In genomic region chrX:6988082-6988481, dm6 we compare ENCODE assay signal across 3 fruit fly cellular contexts.
A peak's percentile ranks its signal among the peaks of the same experiment; 100 is the strongest.
TF ChIP-seq lines count a peak whose summit lies in the region.

No protein-coding gene starts in this region.

- TF ChIP-seq CTCF in whole organism, embryonic (GFP tag; optimal IDR thresholded peaks at IDR 0.05; lab: Kevin White, UChicago): no peak

TF ChIP-seq in whole organism, embryonic, 481 proteins besides CTCF, POLR2A, EP300 and RAD21:
- peak in 1 of 2 experiments; percentile 26 for TF ChIP-seq eve (GFP tag; optimal IDR thresholded peaks at IDR 0.05; lab: Kevin White, UChicago)
- TF ChIP-seq CG34376 (GFP tag; optimal IDR thresholded peaks at IDR 0.05; lab: Kevin White, UChicago): peak; percentile 11
- no peak for TF ChIP-seq Dref (GFP tag; IDR thresholded peaks at IDR 0.05; lab: Robert Waterston, UW)
- no peak for TF ChIP-seq Blimp-1 (GFP tag; optimal IDR thresholded peaks at IDR 0.05; lab: Kevin White, UChicago)
- TF ChIP-seq sug (tag; optimal IDR thresholded peaks at IDR 0.05; lab: Kevin White, UChicago): peak; percentile 12
- TF ChIP-seq D19A (tag; optimal IDR thresholded peaks at IDR 0.05; lab: Kevin White, UChicago): peak; percentile 13

TF ChIP-seq in whole organism, prepupa, 60 proteins besides CTCF, POLR2A, EP300 and RAD21:
- TF ChIP-seq svp (GFP tag; lab: Kevin White, UChicago) (peak; percentile 91), CG11902 (GFP tag; optimal IDR thresholded peaks at IDR 0.05; lab: Kevin White, UChicago) (no peak)

TF ChIP-seq in whole organism, pupa, 21 proteins besides CTCF, POLR2A, EP300 and RAD21:
- no peak for TF ChIP-seq CG4496 (GFP tag; IDR thresholded peaks at IDR 0.05; lab: Robert Waterston, UW)
- TF ChIP-seq CG9948 (tag; optimal IDR thresholded peaks at IDR 0.05; lab: Kevin White, UChicago): no peak
- TF ChIP-seq CG12605 (GFP tag; IDR thresholded peaks at IDR 0.05; lab: Robert Waterston, UW): peak; percentile 25; the same call in 1 of the 2 replicates
- TF ChIP-seq CG14655 (GFP tag; optimal IDR thresholded peaks at IDR 0.05; lab: Kevin White, UChicago): peak; percentile 19
